Worm (Caenorhabditis elegans) whole organism, young adult: ENCODE data around the gene C53A3.1.

Experiments
- B0019.2 ChIP-seq: fragments of 200-800 bp; sonication (Bioruptor generic); conservative IDR thresholded peaks from 2 replicates; pipeline ENCODE4 v1.3.6; 2022; ENCODE audit warnings: missing genetic modification reagents, missing genetic modification characterization, missing compliant biosample characterization
- B0336.3 ChIP-seq: fragments of 200-800 bp; sonication (Bioruptor generic); IDR thresholded peaks from 2 replicates; pipeline ENCODE4 v1.3.6; 2022; ENCODE audit warnings: missing genetic modification characterization, missing compliant biosample characterization
- F22D6.2 ChIP-seq: sonication (generic microtip); optimal IDR thresholded peaks from 2 replicates; lab custom pipeline; 2016; ENCODE audit warnings: mild to moderate bottlenecking, missing genetic modification characterization, missing compliant biosample characterization
- F33H1.4 ChIP-seq: fragments of 200-800 bp; sonication (Bioruptor generic); IDR thresholded peaks from 2 replicates; pipeline ENCODE4 v1.3.6; 2022; ENCODE audit warnings: missing genetic modification reagents, missing genetic modification characterization, missing compliant biosample characterization
- F37B4.10 ChIP-seq: fragments of 200-800 bp; sonication (Bioruptor generic); IDR thresholded peaks from 2 replicates; pipeline ENCODE4 v1.3.6; 2022; ENCODE audit warnings: missing genetic modification characterization, missing compliant biosample characterization
- F57A8.1 ChIP-seq: fragments of 200-800 bp; sonication (Bioruptor generic); optimal IDR thresholded peaks from 2 replicates; lab custom pipeline; 2018; ENCODE audit warnings: mild to moderate bottlenecking, missing genetic modification characterization, moderate library complexity, missing compliant biosample characterization
- F57C9.4 ChIP-seq: sonication (generic microtip); optimal IDR thresholded peaks from 2 replicates; lab custom pipeline; 2017; ENCODE audit warnings: mild to moderate bottlenecking, missing genetic modification characterization, missing compliant biosample characterization
- Y53F4B.3 ChIP-seq: fragments of 200-800 bp; sonication (Bioruptor generic); IDR thresholded peaks from 2 replicates; pipeline ENCODE4 v1.3.6; 2022; ENCODE audit warnings: missing genetic modification reagents, missing genetic modification characterization, missing compliant biosample characterization
- Y53G8AR.9 ChIP-seq: fragments of 200-800 bp; sonication (Bioruptor generic); conservative IDR thresholded peaks from 2 replicates; pipeline ENCODE4 v1.3.6; 2022; ENCODE audit warnings: missing genetic modification reagents, missing genetic modification characterization, missing compliant biosample characterization
- Y67H2A.10 ChIP-seq: fragments of 200-800 bp; sonication (Bioruptor generic); conservative IDR thresholded peaks from 2 replicates; pipeline ENCODE4 v1.3.6; 2022; ENCODE audit warnings: missing genetic modification reagents, missing genetic modification characterization, missing compliant biosample characterization
- Y79H2A.3 ChIP-seq: fragments of 200-800 bp; sonication (Bioruptor generic); conservative IDR thresholded peaks from 2 replicates; pipeline ENCODE4 v1.3.6; 2022; ENCODE audit warnings: missing genetic modification reagents, missing genetic modification characterization, missing compliant biosample characterization
- Y95B8A.8 ChIP-seq: fragments of 200-800 bp; sonication (Bioruptor generic); IDR thresholded peaks from 2 replicates; pipeline ENCODE4 v1.3.6; 2022; ENCODE audit warnings: missing genetic modification reagents, missing genetic modification characterization, missing compliant biosample characterization
- ZK185.1 ChIP-seq: sonication (generic microtip); optimal IDR thresholded peaks from 2 replicates; lab custom pipeline; 2016; ENCODE audit warnings: mild to moderate bottlenecking, missing genetic modification characterization, missing compliant biosample characterization; ENCODE audit not compliant: poor library complexity, severe bottlenecking
- akir-1 ChIP-seq: fragments of 200-800 bp; sonication (Bioruptor generic); optimal IDR thresholded peaks from 2 replicates; lab custom pipeline; 2018; ENCODE audit warnings: mild to moderate bottlenecking, missing genetic modification characterization, moderate library complexity, missing compliant biosample characterization
- aptf-2 ChIP-seq: fragments of 200-800 bp; sonication (Bioruptor generic); conservative IDR thresholded peaks from 2 replicates; pipeline ENCODE4 v1.3.6; 2022; ENCODE audit warnings: missing genetic modification reagents, missing genetic modification characterization, missing compliant biosample characterization
- aptf-3 ChIP-seq: fragments of 200-800 bp; sonication (Bioruptor generic); IDR thresholded peaks from 2 replicates; pipeline ENCODE4 v1.3.6; 2022; ENCODE audit warnings: missing genetic modification characterization, missing compliant biosample characterization
- athp-1 ChIP-seq: sonication (generic microtip); optimal IDR thresholded peaks from 2 replicates; lab custom pipeline; 2017; ENCODE audit warnings: mild to moderate bottlenecking, missing genetic modification characterization, missing compliant biosample characterization
- attf-3 ChIP-seq: fragments of 200-800 bp; sonication (Bioruptor generic); conservative IDR thresholded peaks from 2 replicates; pipeline ENCODE4 v1.3.6; 2022; ENCODE audit warnings: missing genetic modification reagents, missing genetic modification characterization, missing compliant biosample characterization
- cebp-2 ChIP-seq: fragments of 200-800 bp; sonication (Bioruptor generic); IDR thresholded peaks from 2 replicates; pipeline ENCODE4 v1.3.6; 2022; ENCODE audit warnings: missing genetic modification characterization, missing compliant biosample characterization
- ceh-100 ChIP-seq: fragments of 200-800 bp; sonication (Bioruptor generic); IDR thresholded peaks from 2 replicates; pipeline ENCODE4 v1.3.6; 2022; ENCODE audit warnings: missing genetic modification reagents, missing genetic modification characterization, missing compliant biosample characterization
- ceh-40 ChIP-seq: fragments of 200-800 bp; sonication (Bioruptor generic); IDR thresholded peaks from 2 replicates; pipeline ENCODE4 v1.3.6; 2022; ENCODE audit warnings: missing genetic modification characterization, missing compliant biosample characterization
- ceh-79 ChIP-seq: sonication (generic microtip); optimal IDR thresholded peaks from 2 replicates; lab custom pipeline; 2017; ENCODE audit warnings: mild to moderate bottlenecking, missing genetic modification characterization, missing compliant biosample characterization
- chd-7 ChIP-seq: sonication (generic microtip); optimal IDR thresholded peaks from 2 replicates; lab custom pipeline; 2016; ENCODE audit warnings: mild to moderate bottlenecking, missing genetic modification characterization, moderate library complexity, missing compliant biosample characterization
- dox-1 ChIP-seq: fragments of 200-800 bp; sonication (Bioruptor generic); IDR thresholded peaks from 2 replicates; pipeline ENCODE4 v1.3.6; 2022; ENCODE audit warnings: missing genetic modification reagents, missing genetic modification characterization, missing compliant biosample characterization
- dpff-1 ChIP-seq: sonication (generic microtip); optimal IDR thresholded peaks from 2 replicates; lab custom pipeline; 2017; ENCODE audit warnings: mild to moderate bottlenecking, missing genetic modification characterization, missing compliant biosample characterization
- egl-18 ChIP-seq: fragments of 200-800 bp; sonication (Bioruptor generic); IDR thresholded peaks from 2 replicates; pipeline ENCODE4 v1.3.6; 2022; ENCODE audit warnings: missing genetic modification reagents, missing genetic modification characterization, missing compliant biosample characterization
- egrh-3 ChIP-seq: fragments of 200-800 bp; sonication (Bioruptor generic); IDR thresholded peaks from 2 replicates; pipeline ENCODE4 v1.3.6; 2022; ENCODE audit warnings: missing genetic modification reagents, missing genetic modification characterization, missing compliant biosample characterization
- fkh-3 ChIP-seq: sonication (generic microtip); optimal IDR thresholded peaks from 2 replicates; lab custom pipeline; 2016; ENCODE audit warnings: mild to moderate bottlenecking, missing genetic modification characterization, missing compliant biosample characterization
- gei-17 ChIP-seq: fragments of 200-800 bp; sonication (Bioruptor generic); optimal IDR thresholded peaks from 2 replicates; lab custom pipeline; 2018; ENCODE audit warnings: mild to moderate bottlenecking, missing genetic modification characterization, missing compliant biosample characterization
- hsf-1 ChIP-seq: fragments of 200-800 bp; sonication (Bioruptor generic); IDR thresholded peaks from 2 replicates; pipeline ENCODE4 v1.3.6; 2022; ENCODE audit warnings: missing genetic modification reagents, missing genetic modification characterization, missing compliant biosample characterization
- let-526 ChIP-seq: fragments of 200-800 bp; sonication (Bioruptor generic); IDR thresholded peaks from 2 replicates; pipeline ENCODE4 v1.3.6; 2022; ENCODE audit warnings: missing genetic modification reagents, missing genetic modification characterization, missing compliant biosample characterization
- lin-35 ChIP-seq, 3 experiments: fragments of 150-350 bp in 2 of 3; sonication (generic microtip) in 1 of 3; optimal IDR thresholded peaks; 2 replicates each; lab custom pipeline; 2014 to 2018; ENCODE audit warnings: missing biosample characterization in 3 of 3, missing genetic modification characterization in 3 of 3, missing genetic modification reagents in 3 of 3
- lin-40 ChIP-seq: sonication (generic microtip); optimal IDR thresholded peaks from 2 replicates; lab custom pipeline; 2016; ENCODE audit warnings: missing genetic modification characterization, mild to moderate bottlenecking, missing compliant biosample characterization, missing genotype, missing genetic modification reagents
- madf-10 ChIP-seq: sonication (generic microtip); optimal IDR thresholded peaks from 2 replicates; lab custom pipeline; 2016; ENCODE audit warnings: mild to moderate bottlenecking, missing genetic modification characterization, missing compliant biosample characterization
- madf-3 ChIP-seq: fragments of 200-800 bp; sonication (Bioruptor generic); IDR thresholded peaks from 2 replicates; pipeline ENCODE4 v1.3.6; 2022; ENCODE audit warnings: missing genetic modification reagents, missing genetic modification characterization, missing compliant biosample characterization
- mel-28 ChIP-seq: sonication (generic microtip); optimal IDR thresholded peaks from 2 replicates; lab custom pipeline; 2016; ENCODE audit warnings: borderline replicate concordance, mild to moderate bottlenecking, missing genetic modification characterization, missing compliant biosample characterization
- mxl-1 ChIP-seq: sonication (generic microtip); optimal IDR thresholded peaks from 2 replicates; lab custom pipeline; 2016; ENCODE audit warnings: missing genetic modification characterization, missing compliant biosample characterization
- nhr-120 ChIP-seq: fragments of 200-800 bp; sonication (Bioruptor generic); IDR thresholded peaks from 2 replicates; pipeline ENCODE4 v1.3.6; 2022; ENCODE audit warnings: missing genetic modification characterization, missing compliant biosample characterization
- nhr-90 ChIP-seq: sonication (generic microtip); optimal IDR thresholded peaks from 2 replicates; lab custom pipeline; 2016; ENCODE audit warnings: missing genotype, mild to moderate bottlenecking, missing genetic modification characterization, missing compliant biosample characterization
- rcor-1 ChIP-seq: fragments of 200-800 bp; sonication (Bioruptor generic); IDR thresholded peaks from 2 replicates; pipeline ENCODE4 v1.3.6; 2022; ENCODE audit warnings: missing genetic modification reagents, missing genetic modification characterization, missing compliant biosample characterization
- rec-8 ChIP-seq, 2 experiments: sonication (generic microtip); optimal IDR thresholded peaks; 2 replicates each; lab custom pipeline; 2016; ENCODE audit warnings: mild to moderate bottlenecking in 2 of 2, missing genetic modification characterization in 2 of 2, missing genetic modification reagents in 2 of 2, missing genotype in 2 of 2, missing biosample characterization in 1 of 2, missing compliant biosample characterization in 1 of 2, moderate library complexity in 1 of 2
- rpc-1 ChIP-seq, 2 experiments: fragments of 150-350 bp in 1 of 2; sonication (generic microtip) in 1 of 2; optimal IDR thresholded peaks; 2 replicates each; lab custom pipeline; 2014 to 2018; ENCODE audit warnings: missing biosample characterization in 1 of 2, missing genetic modification characterization in 1 of 2, missing genetic modification reagents in 1 of 2, missing genotype in 1 of 2
- sdz-38 ChIP-seq: sonication (generic microtip); optimal IDR thresholded peaks from 2 replicates; lab custom pipeline; 2016; ENCODE audit warnings: missing genotype, missing genetic modification characterization, missing compliant biosample characterization
- snpc-1.1 ChIP-seq: sonication (generic microtip); optimal IDR thresholded peaks from 2 replicates; lab custom pipeline; 2017; ENCODE audit warnings: missing genetic modification characterization, mild to moderate bottlenecking, missing compliant biosample characterization, antibody characterized with exemption, moderate library complexity, missing genotype, missing genetic modification reagents; ENCODE audit not compliant: insufficient read depth
- somi-1 ChIP-seq: fragments of 200-800 bp; sonication (Bioruptor generic); optimal IDR thresholded peaks from 2 replicates; lab custom pipeline; 2018; ENCODE audit warnings: mild to moderate bottlenecking, missing genetic modification characterization, missing compliant biosample characterization
- tbp1 ChIP-seq: fragments of 200-800 bp; sonication (Bioruptor generic); optimal IDR thresholded peaks from 2 replicates; lab custom pipeline; 2018; ENCODE audit warnings: mild to moderate bottlenecking, missing genetic modification characterization, missing compliant biosample characterization
- tbx-9 ChIP-seq: sonication (generic microtip); optimal IDR thresholded peaks from 2 replicates; lab custom pipeline; 2016; ENCODE audit warnings: borderline replicate concordance, missing genetic modification characterization, inconsistent platforms, missing compliant biosample characterization
- xnd-1 ChIP-seq: sonication (generic microtip); optimal IDR thresholded peaks from 2 replicates; lab custom pipeline; 2016; ENCODE audit warnings: missing genotype, missing genetic modification reagents, missing genetic modification characterization, missing compliant biosample characterization
- ztf-26 ChIP-seq: sonication (generic microtip); optimal IDR thresholded peaks from 2 replicates; lab custom pipeline; 2017; ENCODE audit warnings: missing genetic modification characterization, missing compliant biosample characterization
- ztf-28 ChIP-seq: fragments of 200-800 bp; sonication (Bioruptor generic); IDR thresholded peaks from 2 replicates; pipeline ENCODE4 v1.3.6; 2022; ENCODE audit warnings: missing genetic modification reagents, missing genetic modification characterization, missing compliant biosample characterization

C53A3.1 gene

DNA sequence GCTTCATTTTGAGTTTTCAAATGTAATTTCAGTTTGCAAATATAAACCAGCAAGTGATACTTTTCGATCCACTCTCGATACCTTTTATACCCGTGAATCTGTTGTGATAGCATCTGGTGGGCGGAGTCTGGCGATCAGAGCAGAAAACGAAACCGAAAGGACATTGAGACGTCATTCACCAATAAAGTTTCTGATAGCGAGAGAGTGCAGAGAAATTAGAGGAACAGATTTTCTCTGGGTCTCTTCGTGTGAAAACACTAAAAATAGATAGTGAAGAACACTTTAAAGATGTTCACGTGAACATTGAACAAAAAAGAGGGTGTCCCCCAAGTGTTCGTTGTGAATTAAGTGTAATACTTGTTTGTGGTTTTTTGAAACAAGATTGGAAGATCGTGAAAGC lies 3.8 kb upstream of the C53A3.1 start, which contains the start of gene pgph-3 (continued):
- TF ChIP-seq B0019.2 (GFP tag; lab: Robert Waterston, UW) = no peak
- no peak for TF ChIP-seq ceh-100 (GFP tag; lab: Robert Waterston, UW)
- no peak for TF ChIP-seq tbp1
- TF ChIP-seq egl-18 (GFP tag; lab: Robert Waterston, UW) = no peak
- no peak for TF ChIP-seq aptf-2 (GFP tag; lab: Robert Waterston, UW)
- no peak for TF ChIP-seq F57A8.1 (GFP tag; lab: Kevin White, UChicago)
- no peak for TF ChIP-seq xnd-1 (tag; lab: Kevin White, UChicago)
- TF ChIP-seq F22D6.2 (tag; lab: Kevin White, UChicago) = no peak
- no peak for TF ChIP-seq egrh-3
- no peak for TF ChIP-seq Y53F4B.3
- TF ChIP-seq ZK185.1 (tag; lab: Kevin White, UChicago) = peak; percentile 8
- no peak for TF ChIP-seq madf-10 (tag; lab: Kevin White, UChicago)
- TF ChIP-seq ztf-28 (GFP tag; lab: Robert Waterston, UW) = no peak
- TF ChIP-seq somi-1 = peak; percentile 40
- no peak for TF ChIP-seq sdz-38 (tag; lab: Kevin White, UChicago)
- TF ChIP-seq Y67H2A.10 (GFP tag; lab: Robert Waterston, UW) = no peak
- no peak for TF ChIP-seq rpc-1 (optimal IDR thresholded peaks at IDR 0.05; lab: Kevin White, UChicago)
- no peak for TF ChIP-seq rpc-1 (tag; optimal IDR thresholded peaks at IDR 0.05; lab: Kevin White, UChicago)
- TF ChIP-seq snpc-1.1 (tag; lab: Kevin White, UChicago) = no peak
- TF ChIP-seq ceh-79 (tag; lab: Kevin White, UChicago) = no peak
- no peak for TF ChIP-seq gei-17 (GFP tag; lab: Kevin White, UChicago)
- no peak for TF ChIP-seq F37B4.10
- TF ChIP-seq akir-1 = no peak
- TF ChIP-seq B0336.3 = no peak
- no peak for TF ChIP-seq Y95B8A.8
- no peak for TF ChIP-seq cebp-2 (GFP tag; lab: Robert Waterston, UW)
- no peak for TF ChIP-seq rcor-1 (GFP tag; lab: Robert Waterston, UW)
- TF ChIP-seq aptf-3 (GFP tag; lab: Robert Waterston, UW) = no peak
- no peak for TF ChIP-seq F33H1.4 (GFP tag; lab: Robert Waterston, UW)
- TF ChIP-seq Y79H2A.3 = no peak
- no peak for TF ChIP-seq let-526 (GFP tag; lab: Robert Waterston, UW)
- TF ChIP-seq dpff-1 (tag; lab: Kevin White, UChicago) = no peak
- TF ChIP-seq nhr-120 = no peak
- TF ChIP-seq mxl-1 (tag; lab: Kevin White, UChicago) = no peak
- TF ChIP-seq hsf-1 = no peak
- TF ChIP-seq rec-8 (tag; optimal IDR thresholded peaks at IDR 0.05; lab: Kevin White, UChicago) = no peak
- TF ChIP-seq ztf-26 (tag; lab: Kevin White, UChicago) = peak; percentile 57
- TF ChIP-seq F57C9.4 (tag; lab: Kevin White, UChicago) = no peak
- no peak for TF ChIP-seq attf-3
- peak; percentile 81 for TF ChIP-seq lin-40 (tag; lab: Kevin White, UChicago)
- no peak for TF ChIP-seq ceh-40 (GFP tag; lab: Robert Waterston, UW)
- no peak for TF ChIP-seq dox-1 (GFP tag; lab: Robert Waterston, UW)
- no peak for TF ChIP-seq nhr-90 (tag; lab: Kevin White, UChicago)
- TF ChIP-seq athp-1 = no peak
- peak in 1 of 3 experiments; percentile 13 for TF ChIP-seq lin-35 (GFP tag; optimal IDR thresholded peaks at IDR 0.05; lab: Kevin White, UChicago)
- no peak for TF ChIP-seq chd-7 (tag; lab: Kevin White, UChicago)
- TF ChIP-seq Y53G8AR.9 (GFP tag; lab: Robert Waterston, UW) = no peak
- TF ChIP-seq fkh-3 (tag; lab: Kevin White, UChicago) = no peak
- TF ChIP-seq tbx-9 (tag; lab: Kevin White, UChicago) = no peak
- no peak for TF ChIP-seq mel-28
- TF ChIP-seq madf-3 = no peak
